Worm (Caenorhabditis elegans): ENCODE measurements around the gene lgc-29.
A peak's percentile ranks its signal among the peaks of the same experiment; 100 is the strongest.

The lgc-29 gene

ce11 chrV:4138688-4139087, at the start of gene lgc-29:
TSS of gene lgc-29 (plus strand) at chrV:4138988.
- TF ChIP-seq duxl-1 (tag; optimal IDR thresholded peaks at IDR 0.05; ENCODE audit: poor library complexity): no peak
- TF ChIP-seq ceh-28 (tag; optimal IDR thresholded peaks at IDR 0.05): no peak
- TF ChIP-seq lsy-2 (tag; optimal IDR thresholded peaks at IDR 0.05): no peak
- no peak for TF ChIP-seq nhr-42 (GFP tag; IDR thresholded peaks at IDR 0.05)
- no peak for TF ChIP-seq set-16 (GFP tag; IDR thresholded peaks at IDR 0.05)
- no peak for TF ChIP-seq zip-11 (GFP tag; IDR thresholded peaks at IDR 0.05)
- TF ChIP-seq nhr-102 (tag; optimal IDR thresholded peaks at IDR 0.05): no peak
- no peak for TF ChIP-seq ceh-62 (tag; optimal IDR thresholded peaks at IDR 0.05)
- no peak for TF ChIP-seq egl-27 (tag; optimal IDR thresholded peaks at IDR 0.05)
- no peak for TF ChIP-seq mdl-1 (tag; optimal IDR thresholded peaks at IDR 0.05)
- TF ChIP-seq ZK546.5 (tag; optimal IDR thresholded peaks at IDR 0.05): no peak

ce11 chrV:4094740-4095139, 44.0 kb upstream of the lgc-29 start, which contains the start of gene nhr-181:
TSS of gene nhr-181 (plus strand) at chrV:4095040.
- TF ChIP-seq aly-2 (tag; optimal IDR thresholded peaks at IDR 0.05) (no peak), unc-62 (GFP tag; optimal IDR thresholded peaks at IDR 0.05 in 1 of 2) (peak in 1 of 2 experiments; percentile 27), unc-62 (tag; optimal IDR thresholded peaks at IDR 0.05) (no peak)

- TF ChIP-seq lir-3 (tag; optimal IDR thresholded peaks at IDR 0.05) (no peak), dmd-9 (GFP tag; IDR thresholded peaks at IDR 0.05) (no peak), unc-62 (GFP tag; optimal IDR thresholded peaks at IDR 0.05 in 1 of 2) (no peak), unc-62 (tag; optimal IDR thresholded peaks at IDR 0.05) (no peak), lin-39 (tag; optimal IDR thresholded peaks at IDR 0.05) (no peak), nhr-76 (tag; optimal IDR thresholded peaks at IDR 0.05) (no peak), snpc-4 (tag; optimal IDR thresholded peaks at IDR 0.05) (no peak), pqm-1 (tag; optimal IDR thresholded peaks at IDR 0.05) (no peak), F10B5.3 (tag; optimal IDR thresholded peaks at IDR 0.05) (no peak), dpl-1 (GFP tag; optimal IDR thresholded peaks at IDR 0.05) (no peak), tra-1 (GFP tag; IDR thresholded peaks at IDR 0.05) (no peak), unc-39 (tag; optimal IDR thresholded peaks at IDR 0.05) (no peak), Y105C5A.15 (GFP tag; IDR thresholded peaks at IDR 0.05) (no peak), spr-3 (GFP tag; optimal IDR thresholded peaks at IDR 0.05) (no peak), lim-7 (GFP tag; IDR thresholded peaks at IDR 0.05) (no peak), aha-1 (tag) (no peak), lin-13 (GFP tag; optimal IDR thresholded peaks at IDR 0.05) (no peak), daf-12 (tag; optimal IDR thresholded peaks at IDR 0.05) (no peak), ceh-32 (tag; optimal IDR thresholded peaks at IDR 0.05; ENCODE audit: poor library complexity) (no peak), fkh-10 (GFP tag; optimal IDR thresholded peaks at IDR 0.05) (no peak)
Observed at ce11 chrV:4101567-4101966, 37.2 kb upstream of the lgc-29 start, which contains the start of gene srj-40. TSS of gene srj-40 (plus strand) at chrV:4101867.

ce11 chrV:4104298-4104697, 34.5 kb upstream of the lgc-29 start, which contains the start of gene srj-39:
TSS of gene srj-39 (plus strand) at chrV:4104598.
- no peak for TF ChIP-seq mxl-2 (GFP tag; conservative IDR thresholded peaks at IDR 0.05)

- no peak for TF ChIP-seq lin-38 (GFP tag; IDR thresholded peaks at IDR 0.05)
- TF ChIP-seq daf-16 (GFP tag; optimal IDR thresholded peaks at IDR 0.05): no peak
- no peak for TF ChIP-seq daf-16 (tag; optimal IDR thresholded peaks at IDR 0.05)
- no peak for TF ChIP-seq egl-27 (tag; optimal IDR thresholded peaks at IDR 0.05)
- TF ChIP-seq nhr-11 (tag; optimal IDR thresholded peaks at IDR 0.05): no peak
- no peak for TF ChIP-seq nhr-10 (tag; optimal IDR thresholded peaks at IDR 0.05)
- TF ChIP-seq mep-1 (tag; optimal IDR thresholded peaks at IDR 0.05): no peak
- no peak for TF ChIP-seq ZK546.5 (tag; optimal IDR thresholded peaks at IDR 0.05)
- no peak for TF ChIP-seq dve-1 (tag; optimal IDR thresholded peaks at IDR 0.05; ENCODE audit: insufficient read depth)
- TF ChIP-seq F26F4.8 (GFP tag; conservative IDR thresholded peaks at IDR 0.05): no peak
- no peak for TF ChIP-seq ceh-44 (GFP tag; IDR thresholded peaks at IDR 0.05)
- no peak for TF ChIP-seq unc-130 (GFP tag; optimal IDR thresholded peaks at IDR 0.05)
- TF ChIP-seq mes-2 (tag; optimal IDR thresholded peaks at IDR 0.05; ENCODE audit: poor library complexity, severe bottlenecking): no peak
- no peak for TF ChIP-seq Y105C5A.15 (GFP tag; IDR thresholded peaks at IDR 0.05)
Observed at ce11 chrV:4106688-4107087, 32.1 kb upstream of the lgc-29 start.

Measured in whole organism, L4 larva.